Worm (Caenorhabditis elegans) whole organism, L4 larva: ENCODE measurements around the gene F43C11.16.

Experiments
- Y48G9A.11 ChIP-seq: fragments of 200-800 bp; sonication (Bioruptor generic); IDR thresholded peaks from 2 replicates; pipeline ENCODE4 v1.3.6; 2022; ENCODE audit warnings: missing genetic modification reagents, missing genetic modification characterization, missing compliant biosample characterization
- ztf-11 ChIP-seq: fragments of 150-350 bp; optimal IDR thresholded peaks from 2 replicates; lab custom pipeline; 2014; ENCODE audit warnings: missing biosample characterization, missing genetic modification characterization

DNA sequence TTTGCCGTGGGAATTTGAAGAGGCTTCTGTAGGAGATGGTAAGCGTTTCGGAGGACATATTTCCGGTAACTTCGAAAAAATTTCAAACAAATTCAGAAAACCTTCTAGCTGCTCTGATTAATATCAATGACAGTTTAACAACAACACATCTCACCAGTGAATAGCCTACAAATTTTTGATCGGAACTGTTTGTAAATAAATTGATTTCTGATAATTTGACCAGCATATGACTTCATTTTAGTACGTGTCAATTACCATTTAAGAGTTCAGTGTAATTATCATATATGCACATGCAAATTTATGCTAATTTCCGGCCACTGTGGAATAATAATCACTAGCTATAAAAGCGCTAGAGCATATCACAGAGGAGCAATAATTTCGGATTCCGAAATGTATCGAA, 34.9 kb downstream of the F43C11.16 start, which contains the start of gene ZK1240.11:
- TF ChIP-seq Y48G9A.11 (GFP tag; lab: Robert Waterston, UW) (no peak), ztf-11 (tag; lab: Kevin White, UChicago) (no peak)
